Worm (Caenorhabditis elegans) whole organism, early embryonic: ENCODE data around the gene spo-11.

Source experiments
- B0310.2 ChIP-seq: sonication (generic microtip); optimal IDR thresholded peaks from 2 replicates; lab custom pipeline; 2016; ENCODE audit warnings: mild to moderate bottlenecking, missing genetic modification characterization, missing compliant biosample characterization
- F13C5.2 ChIP-seq: sonication (generic microtip); optimal IDR thresholded peaks from 2 replicates; lab custom pipeline; 2017; ENCODE audit warnings: mild to moderate bottlenecking, missing genetic modification characterization, inconsistent platforms, missing compliant biosample characterization
- aly-1 ChIP-seq: sonication (generic microtip); optimal IDR thresholded peaks from 2 replicates; lab custom pipeline; 2016; ENCODE audit warnings: missing genetic modification characterization, missing compliant biosample characterization
- ama-1 ChIP-seq: fragments of 150-350 bp; optimal IDR thresholded peaks from 2 replicates; lab custom pipeline; 2014
- ceh-13 ChIP-seq: fragments of 200-800 bp; sonication (Bioruptor generic); optimal IDR thresholded peaks from 2 replicates; lab custom pipeline; 2018; ENCODE audit warnings: mild to moderate bottlenecking, missing genetic modification characterization, missing compliant biosample characterization
- ceh-36 ChIP-seq: sonication (generic microtip); optimal IDR thresholded peaks from 2 replicates; lab custom pipeline; 2016; ENCODE audit warnings: missing genetic modification characterization, inconsistent platforms, missing compliant biosample characterization
- ets-7 ChIP-seq: sonication (generic microtip); optimal IDR thresholded peaks from 2 replicates; lab custom pipeline; 2016; ENCODE audit warnings: missing genotype, missing genetic modification characterization, missing compliant biosample characterization
- flt-1 ChIP-seq: fragments of 200-800 bp; sonication (Bioruptor generic); IDR thresholded peaks from 2 replicates; pipeline ENCODE4 v1.3.6; 2022; ENCODE audit warnings: missing genetic modification characterization, missing compliant biosample characterization
- hmbx-1 ChIP-seq: sonication (generic microtip); optimal IDR thresholded peaks from 2 replicates; lab custom pipeline; 2016; ENCODE audit warnings: mild to moderate bottlenecking, missing genetic modification characterization, missing compliant biosample characterization
- hmg-4 ChIP-seq: fragments of 200-800 bp; sonication (Bioruptor generic); optimal IDR thresholded peaks from 2 replicates; lab custom pipeline; 2018; ENCODE audit warnings: mild to moderate bottlenecking, missing genetic modification characterization, missing compliant biosample characterization
- hnd-1 ChIP-seq: sonication (generic microtip); optimal IDR thresholded peaks from 2 replicates; lab custom pipeline; 2016; ENCODE audit warnings: missing genetic modification characterization, missing compliant biosample characterization
- pes-1 ChIP-seq: fragments of 200-800 bp; sonication (Bioruptor generic); IDR thresholded peaks from 2 replicates; pipeline ENCODE4 v1.3.6; 2022; ENCODE audit warnings: missing genetic modification reagents, missing genetic modification characterization, missing compliant biosample characterization
- scrt-1 ChIP-seq: fragments of 200-800 bp; sonication (Bioruptor generic); IDR thresholded peaks from 2 replicates; pipeline ENCODE4 v1.3.6; 2022; ENCODE audit warnings: missing genetic modification characterization, missing compliant biosample characterization
- sea-1 ChIP-seq: fragments of 200-800 bp; sonication (Bioruptor generic); conservative IDR thresholded peaks from 2 replicates; pipeline ENCODE4 v1.3.6; 2022; ENCODE audit warnings: missing genetic modification characterization, missing compliant biosample characterization
- tbx-11 ChIP-seq: fragments of 200-800 bp; sonication (Bioruptor generic); IDR thresholded peaks from 2 replicates; pipeline ENCODE4 v1.3.6; 2022; ENCODE audit warnings: missing genetic modification characterization, missing compliant biosample characterization
- tbx-37 ChIP-seq: fragments of 200-800 bp; sonication (Bioruptor generic); conservative IDR thresholded peaks from 2 replicates; pipeline ENCODE4 v1.3.6; 2022; ENCODE audit warnings: missing genetic modification reagents, missing genetic modification characterization, missing compliant biosample characterization
- tra-4 ChIP-seq: sonication (generic microtip); optimal IDR thresholded peaks from 2 replicates; lab custom pipeline; 2017; ENCODE audit warnings: missing genetic modification characterization, missing compliant biosample characterization

Gene spo-11

ce11 chrIV:11124674-11125073 lies at the start of gene spo-11:
TSS of gene spo-11 (minus strand) at chrIV:11124862.
- TF ChIP-seq hnd-1 (tag; lab: Kevin White, UChicago) (no peak), sea-1 (no peak), F13C5.2 (tag; lab: Kevin White, UChicago) (no peak), hmg-4 (GFP tag; lab: Kevin White, UChicago) (no peak), B0310.2 (no peak), scrt-1 (GFP tag; lab: Robert Waterston, UW) (no peak), tbx-11 (GFP tag; lab: Robert Waterston, UW) (no peak), pes-1 (GFP tag; lab: Robert Waterston, UW) (no peak), ceh-13 (GFP tag; lab: Kevin White, UChicago) (no peak), ama-1 (lab: Kevin White, UChicago) (no peak), hmbx-1 (tag; lab: Kevin White, UChicago) (no peak), ceh-36 (no peak), tra-4 (tag; lab: Kevin White, UChicago) (no peak), aly-1 (tag; lab: Kevin White, UChicago) (no peak), tbx-37 (GFP tag; lab: Robert Waterston, UW) (no peak), flt-1 (GFP tag; lab: Robert Waterston, UW) (no peak), ets-7 (tag; lab: Kevin White, UChicago) (no peak)

- no peak for TF ChIP-seq hnd-1 (tag; lab: Kevin White, UChicago)
- no peak for TF ChIP-seq ceh-13 (GFP tag; lab: Kevin White, UChicago)
- TF ChIP-seq tbx-37 (GFP tag; lab: Robert Waterston, UW) = no peak
- no peak for TF ChIP-seq ama-1 (lab: Kevin White, UChicago)
- TF ChIP-seq scrt-1 (GFP tag; lab: Robert Waterston, UW) = no peak
- TF ChIP-seq sea-1 = no peak
- TF ChIP-seq hmbx-1 (tag; lab: Kevin White, UChicago) = no peak
- no peak for TF ChIP-seq pes-1 (GFP tag; lab: Robert Waterston, UW)
- TF ChIP-seq flt-1 (GFP tag; lab: Robert Waterston, UW) = no peak
- TF ChIP-seq aly-1 (tag; lab: Kevin White, UChicago) = no peak
- no peak for TF ChIP-seq hmg-4 (GFP tag; lab: Kevin White, UChicago)
- no peak for TF ChIP-seq ets-7 (tag; lab: Kevin White, UChicago)
- TF ChIP-seq F13C5.2 (tag; lab: Kevin White, UChicago) = no peak
Measured at ce11 chrIV:11169652-11170051, 45.0 kb upstream of the spo-11 start, which contains the start of gene nhr-67. TSS of gene nhr-67 (plus strand) at chrIV:11169748.

- no peak for TF ChIP-seq F13C5.2 (tag; lab: Kevin White, UChicago)
- no peak for TF ChIP-seq hmbx-1 (tag; lab: Kevin White, UChicago)
- TF ChIP-seq sea-1 = no peak
- TF ChIP-seq B0310.2 = no peak
- no peak for TF ChIP-seq tbx-11 (GFP tag; lab: Robert Waterston, UW)
- TF ChIP-seq ceh-13 (GFP tag; lab: Kevin White, UChicago) = no peak
- no peak for TF ChIP-seq tbx-37 (GFP tag; lab: Robert Waterston, UW)
- no peak for TF ChIP-seq ets-7 (tag; lab: Kevin White, UChicago)
- no peak for TF ChIP-seq tra-4 (tag; lab: Kevin White, UChicago)
- TF ChIP-seq ama-1 (lab: Kevin White, UChicago) = no peak
- TF ChIP-seq ceh-36 = no peak
- no peak for TF ChIP-seq flt-1 (GFP tag; lab: Robert Waterston, UW)
- TF ChIP-seq pes-1 (GFP tag; lab: Robert Waterston, UW) = no peak
- TF ChIP-seq aly-1 (tag; lab: Kevin White, UChicago) = no peak
- no peak for TF ChIP-seq hnd-1 (tag; lab: Kevin White, UChicago)
- no peak for TF ChIP-seq hmg-4 (GFP tag; lab: Kevin White, UChicago)
- no peak for TF ChIP-seq scrt-1 (GFP tag; lab: Robert Waterston, UW)
Measured at ce11 chrIV:11164831-11165230, 40.2 kb upstream of the spo-11 start, which contains the start of gene C08F8.6. TSS of gene C08F8.6 (minus strand) at chrIV:11164931.

DNA sequence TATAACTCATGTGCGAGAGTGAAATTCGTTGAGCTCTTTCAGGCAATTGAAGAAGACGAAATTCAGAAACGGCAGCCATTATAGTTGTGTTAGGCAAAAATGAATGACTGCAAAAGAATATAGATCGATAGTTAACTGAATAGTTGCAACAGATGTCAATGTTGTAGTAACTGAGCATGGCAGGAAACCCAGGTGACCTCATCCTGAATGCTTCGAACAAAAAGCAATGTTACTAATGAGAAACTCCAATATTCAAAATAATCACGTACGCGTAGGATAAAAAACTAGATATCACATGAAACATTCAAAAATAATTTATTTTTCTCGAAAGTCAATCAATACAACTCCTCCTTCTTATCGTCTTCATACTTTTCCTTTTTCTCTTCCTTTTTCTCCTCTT lies 37.8 kb upstream of the spo-11 start, which contains the start of gene fbxb-9:
Gene fbxb-9 (minus strand): TSS at position 101 of the 400 bp plus-strand sequence.
- no peak for TF ChIP-seq ama-1 (lab: Kevin White, UChicago)
- TF ChIP-seq aly-1 (tag; lab: Kevin White, UChicago) = no peak
- no peak for TF ChIP-seq ets-7 (tag; lab: Kevin White, UChicago)
- TF ChIP-seq hmbx-1 (tag; lab: Kevin White, UChicago) = no peak
- TF ChIP-seq B0310.2 = no peak
- no peak for TF ChIP-seq hnd-1 (tag; lab: Kevin White, UChicago)

DNA sequence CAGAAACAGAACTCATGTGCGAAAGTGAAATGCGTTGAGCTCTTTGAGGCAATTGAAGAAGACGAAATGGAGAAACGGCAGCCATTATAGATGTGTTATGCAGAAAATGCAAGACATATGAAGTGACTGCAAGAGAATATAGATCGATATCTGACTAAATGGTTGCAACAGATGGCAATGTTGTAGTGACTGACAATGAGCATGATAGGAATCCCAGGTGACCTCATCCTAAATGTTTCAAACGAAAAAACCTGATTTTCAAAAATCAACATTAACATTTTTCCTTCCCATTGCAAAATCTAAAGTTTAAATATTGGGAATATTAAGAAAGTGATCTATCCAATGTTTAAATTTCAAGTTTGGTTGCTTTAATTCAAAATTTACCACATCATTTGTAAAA lies 36.0 kb upstream of the spo-11 start, which contains the start of gene C08F8.15:
Gene C08F8.15 (minus strand): TSS at position 101 of the 400 bp plus-strand sequence.
- TF ChIP-seq flt-1 (GFP tag; lab: Robert Waterston, UW) (no peak), tra-4 (tag; lab: Kevin White, UChicago) (no peak), ceh-13 (GFP tag; lab: Kevin White, UChicago) (no peak), hnd-1 (tag; lab: Kevin White, UChicago) (no peak), tbx-11 (GFP tag; lab: Robert Waterston, UW) (no peak), ama-1 (lab: Kevin White, UChicago) (no peak), hmg-4 (GFP tag; lab: Kevin White, UChicago) (no peak), ceh-36 (no peak), aly-1 (tag; lab: Kevin White, UChicago) (no peak), pes-1 (GFP tag; lab: Robert Waterston, UW) (no peak), sea-1 (no peak), B0310.2 (no peak)

DNA sequence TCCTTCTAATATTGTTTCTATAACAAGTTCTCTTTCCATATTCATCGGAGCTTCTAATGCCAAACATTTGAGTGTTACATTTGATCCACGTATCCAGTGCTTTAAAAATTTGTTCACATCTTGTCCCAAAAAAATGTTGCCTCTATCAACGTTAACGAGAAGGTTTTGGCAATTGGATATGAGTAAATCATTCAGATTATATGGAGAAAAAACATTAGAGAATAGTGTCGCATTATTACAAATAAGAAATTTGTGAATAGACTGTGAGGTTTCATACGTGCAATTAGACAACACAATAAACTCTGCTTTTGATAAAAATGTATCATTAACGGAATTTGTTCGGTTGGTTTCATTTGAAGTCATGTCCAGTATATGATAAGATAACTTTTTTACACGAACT lies 35.2 kb upstream of the spo-11 start, which contains the start of gene mboa-4:
Gene mboa-4 (minus strand): TSS at position 101 of the 400 bp plus-strand sequence.
- TF ChIP-seq tra-4 (tag; lab: Kevin White, UChicago) = no peak
- no peak for TF ChIP-seq ceh-13 (GFP tag; lab: Kevin White, UChicago)
- no peak for TF ChIP-seq F13C5.2 (tag; lab: Kevin White, UChicago)
- no peak for TF ChIP-seq flt-1 (GFP tag; lab: Robert Waterston, UW)
- no peak for TF ChIP-seq ama-1 (lab: Kevin White, UChicago)
- no peak for TF ChIP-seq hnd-1 (tag; lab: Kevin White, UChicago)
- TF ChIP-seq pes-1 (GFP tag; lab: Robert Waterston, UW) = no peak
- no peak for TF ChIP-seq B0310.2
- no peak for TF ChIP-seq scrt-1 (GFP tag; lab: Robert Waterston, UW)
- TF ChIP-seq hmbx-1 (tag; lab: Kevin White, UChicago) = no peak
- no peak for TF ChIP-seq tbx-11 (GFP tag; lab: Robert Waterston, UW)
- no peak for TF ChIP-seq tbx-37 (GFP tag; lab: Robert Waterston, UW)
- TF ChIP-seq ceh-36 = no peak
- no peak for TF ChIP-seq aly-1 (tag; lab: Kevin White, UChicago)
